Worm (Caenorhabditis elegans) whole organism, L1 larva: ENCODE results near the gene ZK1128.1.
A peak's percentile ranks its signal among the peaks of the same experiment; 100 is the strongest.

Source experiments
- Y116A8C.19 ChIP-seq: sonication (generic microtip); optimal IDR thresholded peaks from 2 replicates; lab custom pipeline; 2016; ENCODE audit warnings: missing compliant biosample characterization, missing genetic modification characterization, borderline replicate concordance
- ama-1 ChIP-seq: fragments of 150-350 bp; optimal IDR thresholded peaks from 2 replicates; lab custom pipeline; 2014
- blmp-1 ChIP-seq: fragments of 150-350 bp; optimal IDR thresholded peaks from 2 replicates; lab custom pipeline; 2014; ENCODE audit warnings: missing biosample characterization, missing genetic modification characterization
- ceh-63 ChIP-seq: fragments of 200-800 bp; sonication (Bioruptor generic); optimal IDR thresholded peaks from 2 replicates; lab custom pipeline; 2018; ENCODE audit warnings: mild to moderate bottlenecking, missing genetic modification characterization, missing compliant biosample characterization
- ceh-82 ChIP-seq, 3 experiments: fragments of 150-350 bp in 1 of 3; sonication (generic microtip) in 2 of 3; optimal IDR thresholded peaks; 2 replicates each; lab custom pipeline; 2014 to 2017; ENCODE audit warnings: missing biosample characterization in 3 of 3, missing genetic modification characterization in 3 of 3
- ceh-88 ChIP-seq: fragments of 200-800 bp; sonication (Bioruptor generic); IDR thresholded peaks from 2 replicates; pipeline ENCODE4 v1.3.6; 2022; ENCODE audit warnings: missing genetic modification characterization, missing compliant biosample characterization
- dpl-1 ChIP-seq, 3 experiments: fragments of 150-350 bp in 2 of 3; sonication (generic microtip) in 1 of 3; optimal IDR thresholded peaks; 2 replicates each; lab custom pipeline; 2014 to 2017; ENCODE audit warnings: missing biosample characterization in 3 of 3, missing genetic modification characterization in 3 of 3, missing genetic modification reagents in 3 of 3
- dsc-1 ChIP-seq: sonication (generic microtip); optimal IDR thresholded peaks from 2 replicates; lab custom pipeline; 2016; ENCODE audit warnings: mild to moderate bottlenecking, missing genetic modification characterization, missing compliant biosample characterization
- efl-1 ChIP-seq, 4 experiments: fragments of 150-350 bp; optimal IDR thresholded peaks in 3 of 4; peaks in 1 of 4; 1 replicate in 1 of 4; 2 replicates in 3 of 4; lab custom pipeline; 2014; ENCODE audit warnings: missing biosample characterization in 2 of 4, missing genetic modification characterization in 2 of 4, missing genetic modification reagents in 2 of 4
- efl-3 ChIP-seq: fragments of 200-800 bp; sonication (Bioruptor generic); optimal IDR thresholded peaks from 2 replicates; lab custom pipeline; 2018; ENCODE audit warnings: mild to moderate bottlenecking, missing genetic modification characterization, missing compliant biosample characterization
- egl-13 ChIP-seq: sonication (generic microtip); optimal IDR thresholded peaks from 2 replicates; lab custom pipeline; 2016; ENCODE audit warnings: missing genotype, missing genetic modification reagents, missing genetic modification characterization, missing compliant biosample characterization
- fkh-10 ChIP-seq: sonication (generic microtip); optimal IDR thresholded peaks from 2 replicates; lab custom pipeline; 2017; ENCODE audit warnings: missing biosample characterization, missing genetic modification reagents, missing genetic modification characterization
- fkh-4 ChIP-seq: sonication (generic microtip); optimal IDR thresholded peaks from 2 replicates; lab custom pipeline; 2016; ENCODE audit warnings: missing compliant biosample characterization, missing genetic modification characterization, borderline replicate concordance
- fkh-8 ChIP-seq: sonication (generic microtip); optimal IDR thresholded peaks from 2 replicates; lab custom pipeline; 2016; ENCODE audit warnings: mild to moderate bottlenecking, missing genetic modification characterization, missing compliant biosample characterization
- fos-1 ChIP-seq: fragments of 150-350 bp; optimal IDR thresholded peaks from 2 replicates; lab custom pipeline; 2014; ENCODE audit warnings: missing biosample characterization, missing genetic modification characterization
- isw-1 ChIP-seq: fragments of 200-800 bp; sonication (Bioruptor generic); IDR thresholded peaks from 2 replicates; pipeline ENCODE4 v1.3.6; 2022; ENCODE audit warnings: missing genetic modification characterization, missing compliant biosample characterization
- lin-13 ChIP-seq: fragments of 150-350 bp; optimal IDR thresholded peaks from 2 replicates; lab custom pipeline; 2014; ENCODE audit warnings: missing biosample characterization, missing genetic modification reagents, missing genetic modification characterization
- lin-14 ChIP-seq: fragments of 200-800 bp; sonication (Bioruptor generic); optimal IDR thresholded peaks from 2 replicates; lab custom pipeline; 2018; ENCODE audit warnings: mild to moderate bottlenecking, missing genetic modification characterization, moderate library complexity, missing compliant biosample characterization
- lin-15B ChIP-seq: fragments of 150-350 bp; sonication (generic microtip); optimal IDR thresholded peaks from 3 replicates; lab custom pipeline; 2014; ENCODE audit warnings: missing biosample characterization, missing genetic modification characterization
- lin-35 ChIP-seq, 2 experiments: fragments of 150-350 bp; optimal IDR thresholded peaks; 2 replicates each; lab custom pipeline; 2014; ENCODE audit warnings: missing biosample characterization in 2 of 2, missing genetic modification characterization in 2 of 2, missing genetic modification reagents in 2 of 2
- lir-3 ChIP-seq: sonication (generic microtip); optimal IDR thresholded peaks from 2 replicates; lab custom pipeline; 2016; ENCODE audit warnings: mild to moderate bottlenecking, missing genetic modification characterization, moderate library complexity, missing compliant biosample characterization; ENCODE audit not compliant: poor library complexity
- lsy-2 ChIP-seq, 2 experiments: fragments of 150-350 bp; optimal IDR thresholded peaks; 2 replicates each; lab custom pipeline; 2014; ENCODE audit warnings: missing biosample characterization in 2 of 2, missing genetic modification characterization in 2 of 2
- mab-9 ChIP-seq: fragments of 200-800 bp; sonication (Bioruptor generic); IDR thresholded peaks from 2 replicates; pipeline ENCODE4 v1.3.6; 2022; ENCODE audit warnings: missing genetic modification reagents, missing genetic modification characterization, missing compliant biosample characterization
- mdl-1 ChIP-seq, 2 experiments: fragments of 150-350 bp; optimal IDR thresholded peaks; 2 replicates each; lab custom pipeline; 2014 to 2017; ENCODE audit warnings: missing biosample characterization in 2 of 2, missing genetic modification characterization in 2 of 2, inconsistent platforms in 1 of 2
- mef-2 ChIP-seq: fragments of 150-350 bp; optimal IDR thresholded peaks from 2 replicates; lab custom pipeline; 2014; ENCODE audit warnings: missing biosample characterization, missing genetic modification characterization
- nhr-12 ChIP-seq: sonication (generic microtip); optimal IDR thresholded peaks from 2 replicates; lab custom pipeline; 2017; ENCODE audit warnings: missing biosample characterization, missing genetic modification characterization
- nhr-19 ChIP-seq: fragments of 200-800 bp; sonication (Bioruptor generic); conservative IDR thresholded peaks from 2 replicates; pipeline ENCODE4 v1.3.6; 2022; ENCODE audit warnings: missing genetic modification characterization, missing compliant biosample characterization
- nhr-20 ChIP-seq: sonication (generic microtip); optimal IDR thresholded peaks from 2 replicates; lab custom pipeline; 2016; ENCODE audit warnings: mild to moderate bottlenecking, missing genetic modification characterization, missing compliant biosample characterization
- nhr-28 ChIP-seq: fragments of 150-350 bp; optimal IDR thresholded peaks from 2 replicates; lab custom pipeline; 2014; ENCODE audit warnings: missing biosample characterization, missing genetic modification characterization
- nhr-47 ChIP-seq: sonication (generic microtip); optimal IDR thresholded peaks from 2 replicates; lab custom pipeline; 2016; ENCODE audit warnings: mild to moderate bottlenecking, missing genetic modification characterization, moderate library complexity, missing compliant biosample characterization
- nhr-71 ChIP-seq: sonication (generic microtip); optimal IDR thresholded peaks from 2 replicates; lab custom pipeline; 2016; ENCODE audit warnings: mild to moderate bottlenecking, missing genetic modification characterization, moderate library complexity, missing compliant biosample characterization
- nhr-76 ChIP-seq: sonication (generic microtip); optimal IDR thresholded peaks from 2 replicates; lab custom pipeline; 2017; ENCODE audit warnings: missing biosample characterization, missing genetic modification characterization
- nhr-77 ChIP-seq: fragments of 150-350 bp; optimal IDR thresholded peaks from 2 replicates; lab custom pipeline; 2014; ENCODE audit warnings: missing biosample characterization, missing genetic modification characterization
- nhr-84 ChIP-seq: sonication (generic microtip); optimal IDR thresholded peaks from 2 replicates; lab custom pipeline; 2017; ENCODE audit warnings: missing biosample characterization, missing genetic modification characterization
- nhr-90 ChIP-seq: sonication (generic microtip); optimal IDR thresholded peaks from 2 replicates; lab custom pipeline; 2016; ENCODE audit warnings: mild to moderate bottlenecking, missing genetic modification characterization, missing compliant biosample characterization; ENCODE audit not compliant: poor library complexity
- pag-3 ChIP-seq: sonication (generic microtip); optimal IDR thresholded peaks from 2 replicates; lab custom pipeline; 2017; ENCODE audit warnings: missing genetic modification characterization, mild to moderate bottlenecking, missing compliant biosample characterization, antibody characterized with exemption, borderline replicate concordance; ENCODE audit not compliant: insufficient read depth
- pax-3 ChIP-seq: fragments of 200-800 bp; sonication (Bioruptor generic); optimal IDR thresholded peaks from 2 replicates; lab custom pipeline; 2018; ENCODE audit warnings: mild to moderate bottlenecking, missing genetic modification characterization, moderate library complexity, missing compliant biosample characterization
- rnt-1 ChIP-seq: sonication (generic microtip); optimal IDR thresholded peaks from 2 replicates; lab custom pipeline; 2016; ENCODE audit warnings: mild to moderate bottlenecking, missing genetic modification characterization, moderate library complexity, missing compliant biosample characterization
- skn-1 ChIP-seq: fragments of 150-350 bp; optimal IDR thresholded peaks from 2 replicates; lab custom pipeline; 2014; ENCODE audit warnings: missing biosample characterization, missing genetic modification characterization
- snu-23 ChIP-seq: sonication (generic microtip); optimal IDR thresholded peaks from 2 replicates; lab custom pipeline; 2016; ENCODE audit warnings: missing genetic modification characterization, missing compliant biosample characterization
- sox-4 ChIP-seq: sonication (generic microtip); optimal IDR thresholded peaks from 2 replicates; lab custom pipeline; 2016; ENCODE audit warnings: missing genetic modification characterization, missing compliant biosample characterization
- swsn-7 ChIP-seq: sonication (generic microtip); optimal IDR thresholded peaks from 2 replicates; lab custom pipeline; 2016; ENCODE audit warnings: missing genetic modification characterization, missing compliant biosample characterization
- tbx-2 ChIP-seq: sonication (generic microtip); optimal IDR thresholded peaks from 2 replicates; lab custom pipeline; 2016; ENCODE audit warnings: missing genetic modification characterization, missing compliant biosample characterization
- unc-62 ChIP-seq: fragments of 150-350 bp; optimal IDR thresholded peaks from 2 replicates; lab custom pipeline; 2014; ENCODE audit warnings: missing biosample characterization, missing genetic modification reagents, missing genetic modification characterization
- unc-86 ChIP-seq: sonication (generic microtip); optimal IDR thresholded peaks from 2 replicates; lab custom pipeline; 2016; ENCODE audit warnings: missing genetic modification characterization, missing compliant biosample characterization
- unc-98 ChIP-seq: fragments of 200-800 bp; sonication (Bioruptor generic); IDR thresholded peaks from 2 replicates; pipeline ENCODE4 v1.3.6; 2022; ENCODE audit warnings: missing genetic modification characterization, missing compliant biosample characterization
- vab-15 ChIP-seq: sonication (generic microtip); optimal IDR thresholded peaks from 2 replicates; lab custom pipeline; 2017; ENCODE audit warnings: missing genotype, mild to moderate bottlenecking, missing genetic modification characterization, missing compliant biosample characterization
- xbp-1 ChIP-seq: sonication (generic microtip); optimal IDR thresholded peaks from 2 replicates; lab custom pipeline; 2016; ENCODE audit warnings: missing genetic modification characterization, missing compliant biosample characterization
- zip-4 ChIP-seq: fragments of 200-800 bp; sonication (Bioruptor generic); optimal IDR thresholded peaks from 2 replicates; lab custom pipeline; 2018; ENCODE audit warnings: mild to moderate bottlenecking, missing genetic modification characterization, moderate library complexity, missing compliant biosample characterization
- ztf-11 ChIP-seq, 2 experiments: sonication (generic microtip); optimal IDR thresholded peaks; 2 replicates each; lab custom pipeline; 2016 to 2017; ENCODE audit warnings: missing genetic modification characterization in 2 of 2, missing biosample characterization in 1 of 2, missing compliant biosample characterization in 1 of 2
- ztf-4 ChIP-seq: fragments of 150-350 bp; optimal IDR thresholded peaks from 2 replicates; lab custom pipeline; 2014; ENCODE audit warnings: missing biosample characterization, missing genetic modification characterization

ZK1128.1 gene

DNA sequence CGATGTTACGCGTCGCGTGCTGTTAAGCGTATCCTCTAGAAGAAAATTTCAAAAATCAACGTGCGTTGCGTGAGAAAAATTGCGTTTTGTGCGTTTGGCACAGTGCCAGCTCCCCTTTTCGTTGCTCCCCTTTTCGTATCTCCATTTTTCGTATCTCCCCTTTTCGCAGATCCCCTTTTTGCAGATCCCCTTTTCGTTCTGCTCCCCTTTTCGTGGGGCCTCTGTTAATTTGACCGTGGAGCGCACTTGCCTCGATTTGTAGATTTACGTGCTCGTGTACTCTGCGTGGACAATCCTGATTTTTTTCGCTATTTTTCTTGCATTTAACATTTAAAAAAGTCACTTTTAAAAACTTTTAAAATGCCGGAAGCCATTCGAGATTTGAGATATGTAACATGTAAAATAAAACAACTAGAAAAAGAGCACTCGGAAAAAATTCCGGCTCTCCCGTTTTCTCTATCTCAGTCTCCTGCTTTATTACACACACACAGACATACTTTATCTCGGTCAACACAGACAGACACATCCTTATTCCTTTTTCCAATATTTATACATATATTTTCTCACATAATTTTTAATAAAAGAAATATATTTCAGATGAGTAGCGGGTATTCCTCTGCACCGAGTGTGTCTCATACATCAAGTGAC lies 9.2 kb upstream of the ZK1128.1 start, which contains the start of gene ttll-4:
Gene ttll-4 (plus strand): TSS at position 598 of the 648 bp plus-strand sequence.
- TF ChIP-seq fkh-10 (GFP tag; lab: Kevin White, UChicago) = peak; percentile 48
- TF ChIP-seq isw-1 (GFP tag; lab: Robert Waterston, UW) = peak; percentile 78
- no peak for TF ChIP-seq zip-4 (GFP tag; lab: Kevin White, UChicago)
- TF ChIP-seq ztf-11 (tag; optimal IDR thresholded peaks at IDR 0.05; lab: Kevin White, UChicago) = peak in 1 of 2 experiments; percentile 67
- TF ChIP-seq egl-13 (tag; lab: Kevin White, UChicago) = peak; percentile 59
- TF ChIP-seq nhr-71 (tag; lab: Kevin White, UChicago) = peak; percentile 81
- TF ChIP-seq mab-9 (GFP tag; lab: Robert Waterston, UW) = peak; percentile 58; the same call in 1 of the 2 replicates
- TF ChIP-seq efl-1 (optimal IDR thresholded peaks at IDR 0.05; lab: Kevin White, UChicago) = peak; percentile 69 to 81
- peak; percentile 47 to 80 for TF ChIP-seq efl-1 (GFP tag; optimal IDR thresholded peaks at IDR 0.05 in 1 of 2; lab: Kevin White, UChicago)
- no peak for TF ChIP-seq mef-2
- TF ChIP-seq rnt-1 (tag; lab: Kevin White, UChicago) = peak; percentile 85
- TF ChIP-seq ceh-63 (GFP tag; lab: Kevin White, UChicago) = no peak
- peak; percentile 71 for TF ChIP-seq dsc-1
- peak in 1 of 2 experiments; percentile 15 for TF ChIP-seq lin-35 (GFP tag; optimal IDR thresholded peaks at IDR 0.05; lab: Kevin White, UChicago)
- peak; percentile 72 for TF ChIP-seq unc-98
- TF ChIP-seq tbx-2 (tag; lab: Kevin White, UChicago) = peak; percentile 59
- TF ChIP-seq nhr-19 = peak; percentile 61
- peak; percentile 72 for TF ChIP-seq nhr-47 (tag; lab: Kevin White, UChicago)
- TF ChIP-seq nhr-20 (tag; lab: Kevin White, UChicago) = peak; percentile 36
- TF ChIP-seq pax-3 (tag; lab: Kevin White, UChicago) = peak; percentile 29
- peak; percentile 72 for TF ChIP-seq unc-86 (tag; lab: Kevin White, UChicago)
- peak; percentile 56 for TF ChIP-seq fkh-8
- TF ChIP-seq pag-3 = no peak
- TF ChIP-seq nhr-12 (tag; lab: Kevin White, UChicago) = no peak
- TF ChIP-seq vab-15 (tag; lab: Kevin White, UChicago) = peak; percentile 34
- TF ChIP-seq dpl-1 (GFP tag; optimal IDR thresholded peaks at IDR 0.05; lab: Kevin White, UChicago) = peak in 2 of 3 experiments; percentile 0 to 48
- no peak for TF ChIP-seq Y116A8C.19 (tag; lab: Kevin White, UChicago)
- TF ChIP-seq nhr-77 = no peak
- peak; percentile 34 to 53 (median 46) for TF ChIP-seq ceh-82 (tag; optimal IDR thresholded peaks at IDR 0.05; lab: Kevin White, UChicago)
- no peak for TF ChIP-seq skn-1
- no peak for TF ChIP-seq blmp-1
- peak; percentile 35; the same call in 1 of the 2 replicates for TF ChIP-seq ceh-88 (GFP tag; lab: Robert Waterston, UW)
- peak; percentile 58 for TF ChIP-seq snu-23
- TF ChIP-seq ama-1 (lab: Kevin White, UChicago) = no peak
- peak; percentile 64 for TF ChIP-seq lin-15B (tag; lab: Kevin White, UChicago)
- peak; percentile 57 for TF ChIP-seq xbp-1
- TF ChIP-seq swsn-7 (tag; lab: Kevin White, UChicago) = peak; percentile 65
- TF ChIP-seq sox-4 (tag; lab: Kevin White, UChicago) = no peak
- peak; percentile 29 for TF ChIP-seq fkh-4 (tag; lab: Kevin White, UChicago)
- no peak for TF ChIP-seq mdl-1 (tag; optimal IDR thresholded peaks at IDR 0.05; lab: Kevin White, UChicago)
- TF ChIP-seq lsy-2 (tag; optimal IDR thresholded peaks at IDR 0.05; lab: Kevin White, UChicago) = peak; percentile 43 to 55
- peak; percentile 82 for TF ChIP-seq lin-14 (GFP tag; lab: Kevin White, UChicago)
- TF ChIP-seq efl-3 = no peak
- TF ChIP-seq nhr-28 (tag; lab: Kevin White, UChicago) = no peak
- TF ChIP-seq fos-1 (tag; lab: Kevin White, UChicago) = no peak
- TF ChIP-seq nhr-84 (tag; lab: Kevin White, UChicago) = no peak
- TF ChIP-seq nhr-90 (tag; lab: Kevin White, UChicago) = peak; percentile 31
- peak; percentile 71 for TF ChIP-seq lir-3 (tag; lab: Kevin White, UChicago)
- peak; percentile 53 for TF ChIP-seq lin-13 (GFP tag; lab: Kevin White, UChicago)
- TF ChIP-seq unc-62 (GFP tag; lab: Kevin White, UChicago) = no peak
- TF ChIP-seq ztf-4 (tag; lab: Kevin White, UChicago) = no peak
- no peak for TF ChIP-seq nhr-76
